Worm (Caenorhabditis elegans): ENCODE data around the gene B0281.4.

DNA sequence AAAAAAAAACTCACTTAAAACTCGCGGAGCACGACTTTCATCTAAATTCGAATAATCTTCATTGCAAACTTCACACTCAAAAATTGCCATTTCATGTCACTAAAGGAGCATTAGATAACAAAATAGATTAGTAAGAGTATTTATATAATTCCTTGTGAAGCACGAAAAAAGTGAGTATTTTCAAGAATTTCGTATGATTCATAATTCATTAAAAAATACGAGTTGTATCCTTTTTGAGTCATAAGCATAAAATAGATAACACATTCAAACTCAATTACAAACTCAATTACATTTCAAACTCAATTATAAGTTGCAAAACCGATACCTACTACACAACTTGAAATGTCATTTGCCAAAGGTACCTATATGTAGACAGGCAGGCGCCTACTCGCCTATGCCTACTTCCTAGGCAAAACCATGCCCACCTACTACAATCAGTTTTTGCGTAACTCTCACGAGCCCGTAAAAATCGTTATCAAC is 30.4 kb upstream of the B0281.4 start, which contains the start of the genes ZK1240.8 and ZK1240.1:
- no peak for TF ChIP-seq elt-3 (tag; optimal IDR thresholded peaks at IDR 0.05)
- TF ChIP-seq ZK546.5 (tag; optimal IDR thresholded peaks at IDR 0.05): no peak
